Fruit fly (Drosophila melanogaster): ENCODE data around the gene sty.
A peak's percentile ranks its signal among the peaks of the same experiment; 100 is the strongest.

sty gene

dm6 chr3L:3381869-3382488, 42.8 kb downstream of the sty start (continued):
- TF ChIP-seq CG9876 (GFP tag; optimal IDR thresholded peaks at IDR 0.05): no peak
- no peak for TF ChIP-seq CG15479 (GFP tag; optimal IDR thresholded peaks at IDR 0.05)
- TF ChIP-seq CG9215 (GFP tag; IDR thresholded peaks at IDR 0.05): peak; percentile 32; the same call in 1 of the 2 replicates
- TF ChIP-seq CG10959 (GFP tag; IDR thresholded peaks at IDR 0.05): no peak
- peak; percentile 64 for TF ChIP-seq ci (GFP tag; IDR thresholded peaks at IDR 0.05)
- TF ChIP-seq CG6175 (GFP tag; IDR thresholded peaks at IDR 0.05): peak; percentile 6; the same call in 1 of the 3 replicates
- no peak for TF ChIP-seq mam (GFP tag; optimal IDR thresholded peaks at IDR 0.05)
- no peak for TF ChIP-seq Dfd (GFP tag; optimal IDR thresholded peaks at IDR 0.05)
- no peak for TF ChIP-seq trh (GFP tag; optimal IDR thresholded peaks at IDR 0.05)
- TF ChIP-seq bowl (GFP tag; IDR thresholded peaks at IDR 0.05): no peak
- no peak for TF ChIP-seq kah (GFP tag; optimal IDR thresholded peaks at IDR 0.05)
- TF ChIP-seq CG14965 (GFP tag; optimal IDR thresholded peaks at IDR 0.05; ENCODE audit: borderline replicate concordance): no peak
- no peak for TF ChIP-seq CG4707 (GFP tag; optimal IDR thresholded peaks at IDR 0.05)
- no peak for TF ChIP-seq CG1647 (GFP tag; optimal IDR thresholded peaks at IDR 0.05)
- TF ChIP-seq CG11723 (GFP tag; optimal IDR thresholded peaks at IDR 0.05): no peak
- TF ChIP-seq gcm (GFP tag; optimal IDR thresholded peaks at IDR 0.05): no peak
- no peak for TF ChIP-seq tll (GFP tag; optimal IDR thresholded peaks at IDR 0.05)
- peak; percentile 28 for TF ChIP-seq schlank (tag; optimal IDR thresholded peaks at IDR 0.05)
- TF ChIP-seq Fer2 (tag; optimal IDR thresholded peaks at IDR 0.05): peak; percentile 9
- no peak for TF ChIP-seq ato (GFP tag; IDR thresholded peaks at IDR 0.05; ENCODE audit: partially characterized antibody)
- TF ChIP-seq NK7.1 (GFP tag; optimal IDR thresholded peaks at IDR 0.05): no peak
- no peak for TF ChIP-seq Ravus (GFP tag; IDR thresholded peaks at IDR 0.05)
- TF ChIP-seq Rfx (GFP tag; IDR thresholded peaks at IDR 0.05): peak; percentile 80
- peak; percentile 44 for TF ChIP-seq CG9817 (tag; optimal IDR thresholded peaks at IDR 0.05)
- TF ChIP-seq D19A (tag; optimal IDR thresholded peaks at IDR 0.05): no peak
- no peak for TF ChIP-seq slp2 (GFP tag; optimal IDR thresholded peaks at IDR 0.05)
- peak; percentile 42; the same call in 1 of the 2 replicates for TF ChIP-seq CG14667 (GFP tag; IDR thresholded peaks at IDR 0.05)
- TF ChIP-seq Fer1 (GFP tag; optimal IDR thresholded peaks at IDR 0.05): peak; percentile 40
- no peak for TF ChIP-seq sim (GFP tag; IDR thresholded peaks at IDR 0.05)
- no peak for TF ChIP-seq CG4820 (GFP tag; optimal IDR thresholded peaks at IDR 0.05)
- peak; percentile 88 for TF ChIP-seq CG32532 (GFP tag; IDR thresholded peaks at IDR 0.05)
- peak; percentile 32 for TF ChIP-seq Oli (tag; optimal IDR thresholded peaks at IDR 0.05)
- no peak for TF ChIP-seq Deaf1 (tag; optimal IDR thresholded peaks at IDR 0.05)
- TF ChIP-seq CG8924 (tag; optimal IDR thresholded peaks at IDR 0.05): no peak
- no peak for TF ChIP-seq CG4854 (GFP tag; optimal IDR thresholded peaks at IDR 0.05)
- TF ChIP-seq CG6791 (GFP tag; IDR thresholded peaks at IDR 0.05; ENCODE audit: partially characterized antibody): no peak
- TF ChIP-seq CG31365 (tag; optimal IDR thresholded peaks at IDR 0.05): peak; percentile 4
- no peak for TF ChIP-seq kni (GFP tag; optimal IDR thresholded peaks at IDR 0.05)
- no peak for TF ChIP-seq lbe (GFP tag; optimal IDR thresholded peaks at IDR 0.05)
- TF ChIP-seq Gsc (GFP tag; IDR thresholded peaks at IDR 0.05): no peak
- TF ChIP-seq amos (GFP tag; IDR thresholded peaks at IDR 0.05; ENCODE audit: partially characterized antibody): no peak
- TF ChIP-seq CG16863 (GFP tag; optimal IDR thresholded peaks at IDR 0.05): no peak
- no peak for TF ChIP-seq Sin3A (optimal IDR thresholded peaks at IDR 0.05)
- no peak for TF ChIP-seq nom (GFP tag; optimal IDR thresholded peaks at IDR 0.05)
- no peak for TF ChIP-seq usp (GFP tag; optimal IDR thresholded peaks at IDR 0.05)
- TF ChIP-seq PHDP (tag; optimal IDR thresholded peaks at IDR 0.05): peak; percentile 62
- TF ChIP-seq CG17568 (GFP tag; optimal IDR thresholded peaks at IDR 0.05): no peak
- TF ChIP-seq CG8089 (GFP tag; optimal IDR thresholded peaks at IDR 0.05): no peak
- no peak for TF ChIP-seq Sox100B (GFP tag; optimal IDR thresholded peaks at IDR 0.05)
- TF ChIP-seq cas (GFP tag; IDR thresholded peaks at IDR 0.05): peak; percentile 43; the same call in 1 of the 2 replicates
